Worm (Caenorhabditis elegans) whole organism, late embryonic: ENCODE measurements around the gene Y7A5A.3.

ENCODE experiments used
- ceh-30 ChIP-seq: fragments of 150-350 bp; optimal IDR thresholded peaks from 2 replicates; lab custom pipeline; 2014; ENCODE audit warnings: missing biosample characterization, missing genetic modification characterization
- ceh-31 ChIP-seq: sonication (generic microtip); optimal IDR thresholded peaks from 2 replicates; lab custom pipeline; 2016; ENCODE audit warnings: missing genetic modification characterization, missing compliant biosample characterization
- ceh-48 ChIP-seq: sonication (generic microtip); optimal IDR thresholded peaks from 2 replicates; lab custom pipeline; 2016; ENCODE audit warnings: missing genetic modification characterization, inconsistent platforms, missing compliant biosample characterization
- dve-1 ChIP-seq: sonication (generic microtip); optimal IDR thresholded peaks from 2 replicates; lab custom pipeline; 2017; ENCODE audit warnings: antibody characterized with exemption, mild to moderate bottlenecking, missing genetic modification characterization, missing compliant biosample characterization
- nfya-1 ChIP-seq: sonication (generic microtip); optimal IDR thresholded peaks from 2 replicates; lab custom pipeline; 2017; ENCODE audit warnings: missing genetic modification characterization, mild to moderate bottlenecking, missing compliant biosample characterization, antibody characterized with exemption, moderate library complexity
- pax-1 ChIP-seq: fragments of 150-350 bp; optimal IDR thresholded peaks from 2 replicates; lab custom pipeline; 2014; ENCODE audit warnings: missing biosample characterization, missing genetic modification characterization
- sdc-2 ChIP-seq: sonication (generic microtip); optimal IDR thresholded peaks from 2 replicates; lab custom pipeline; 2016; ENCODE audit warnings: missing genotype, missing genetic modification characterization, missing compliant biosample characterization
- sox-2 ChIP-seq: fragments of 200-800 bp; sonication (Bioruptor generic); IDR thresholded peaks from 2 replicates; pipeline ENCODE4 v1.3.6; 2022; ENCODE audit warnings: missing genetic modification reagents, missing genetic modification characterization, missing compliant biosample characterization
- zip-5 ChIP-seq: sonication (generic microtip); optimal IDR thresholded peaks from 2 replicates; lab custom pipeline; 2016; ENCODE audit warnings: missing genetic modification characterization, missing compliant biosample characterization

Gene Y7A5A.3

DNA sequence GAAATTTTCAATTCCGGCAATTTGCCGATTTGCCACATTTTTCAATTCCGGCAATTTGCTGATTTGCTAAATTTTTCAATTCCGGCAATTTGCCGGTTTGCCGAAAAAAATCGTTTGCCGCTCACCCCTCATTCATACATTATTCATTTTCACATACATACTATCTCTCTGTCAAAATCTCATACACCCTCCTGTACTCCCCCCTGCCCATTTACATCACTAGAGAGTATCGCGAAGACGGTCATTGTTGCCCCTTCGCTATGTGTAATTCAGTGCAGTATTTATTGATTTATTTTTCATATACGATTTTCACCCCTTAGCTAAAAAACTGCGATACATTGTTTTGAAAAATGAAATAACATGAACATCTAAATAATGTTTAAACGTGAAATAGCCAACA is 48.1 kb downstream of the Y7A5A.3 start:
- TF ChIP-seq dve-1 = peak; percentile 21
- TF ChIP-seq sdc-2 (tag; lab: Kevin White, UChicago) = peak; percentile 98
- no peak for TF ChIP-seq pax-1 (tag; lab: Kevin White, UChicago)
- TF ChIP-seq ceh-48 (tag; lab: Kevin White, UChicago) = peak; percentile 63
- peak; percentile 41 for TF ChIP-seq nfya-1
- no peak for TF ChIP-seq zip-5 (tag; lab: Kevin White, UChicago)
- TF ChIP-seq ceh-30 (tag; lab: Kevin White, UChicago) = no peak
- TF ChIP-seq ceh-31 = peak; percentile 31
- TF ChIP-seq sox-2 (GFP tag; lab: Robert Waterston, UW) = peak; percentile 16; the same call in 1 of the 2 replicates
- TF ChIP-seq, all 69 proteins: peak for 6
